Fruit fly (Drosophila melanogaster): ENCODE data around the gene Pdxk.

Gene Pdxk

dm6 chr3L:9367431-9367867, 7.3 kb downstream of the Pdxk start:
- TF ChIP-seq CG1620 (GFP tag; optimal IDR thresholded peaks at IDR 0.05) (no peak), CG11617 (GFP tag; optimal IDR thresholded peaks at IDR 0.05) (peak; percentile 60), CG14711 (tag; optimal IDR thresholded peaks at IDR 0.05) (no peak), CG7101 (tag; optimal IDR thresholded peaks at IDR 0.05) (no peak), CG33017 (tag; optimal IDR thresholded peaks at IDR 0.05) (no peak), Hr96 (GFP tag; optimal IDR thresholded peaks at IDR 0.05) (no peak), tj (GFP tag; optimal IDR thresholded peaks at IDR 0.05) (peak; percentile 100), Mnt (GFP tag; optimal IDR thresholded peaks at IDR 0.05) (no peak), CG12768 (GFP tag; optimal IDR thresholded peaks at IDR 0.05) (peak; percentile 16), ovo (GFP tag; optimal IDR thresholded peaks at IDR 0.05) (no peak), cic (GFP tag; optimal IDR thresholded peaks at IDR 0.05) (peak; percentile 67), cnc (optimal IDR thresholded peaks at IDR 0.05) (no peak), kay (GFP tag; ENCODE audit: borderline replicate concordance) (peak; percentile 85), Clk (GFP tag; optimal IDR thresholded peaks at IDR 0.05) (no peak), Crg-1 (GFP tag; optimal IDR thresholded peaks at IDR 0.05) (no peak), bab1 (GFP tag; optimal IDR thresholded peaks at IDR 0.05) (peak; percentile 13), CG7045 (GFP tag; optimal IDR thresholded peaks at IDR 0.05) (no peak)

dm6 chr3L:9368665-9369064, 8.5 kb downstream of the Pdxk start:
- no peak for TF ChIP-seq CG1620 (GFP tag; optimal IDR thresholded peaks at IDR 0.05)
- no peak for TF ChIP-seq tj (GFP tag; optimal IDR thresholded peaks at IDR 0.05)
- no peak for TF ChIP-seq CG14711 (tag; optimal IDR thresholded peaks at IDR 0.05)

dm6 chr3L:9370907-9371365, 10.8 kb downstream of the Pdxk start, which contains the start of gene Fdx1:
Fdx1 (minus strand) TSS chr3L:9371238.
- TF ChIP-seq CG14711 (tag; optimal IDR thresholded peaks at IDR 0.05) (peak; percentile 49), CG7101 (tag; optimal IDR thresholded peaks at IDR 0.05) (peak; percentile 61), cic (GFP tag; optimal IDR thresholded peaks at IDR 0.05) (no peak), CG1620 (GFP tag; optimal IDR thresholded peaks at IDR 0.05) (no peak), ovo (GFP tag; optimal IDR thresholded peaks at IDR 0.05) (no peak), CG11617 (GFP tag; optimal IDR thresholded peaks at IDR 0.05) (peak; percentile 48), bab1 (GFP tag; optimal IDR thresholded peaks at IDR 0.05) (peak; percentile 56), Mnt (GFP tag; optimal IDR thresholded peaks at IDR 0.05) (peak; percentile 40), kay (GFP tag; ENCODE audit: borderline replicate concordance) (peak; percentile 88), pad (GFP tag; optimal IDR thresholded peaks at IDR 0.05) (peak; percentile 18), cnc (optimal IDR thresholded peaks at IDR 0.05) (no peak), CG12768 (GFP tag; optimal IDR thresholded peaks at IDR 0.05) (no peak), toe (GFP tag; optimal IDR thresholded peaks at IDR 0.05) (no peak), tj (GFP tag; optimal IDR thresholded peaks at IDR 0.05) (peak; percentile 88), CG33017 (tag; optimal IDR thresholded peaks at IDR 0.05) (no peak), Clk (GFP tag; optimal IDR thresholded peaks at IDR 0.05) (peak; percentile 22), Hr96 (GFP tag; optimal IDR thresholded peaks at IDR 0.05) (no peak), CG5204 (GFP tag; optimal IDR thresholded peaks at IDR 0.05) (no peak), Crg-1 (GFP tag; optimal IDR thresholded peaks at IDR 0.05) (peak; percentile 12), CG7045 (GFP tag; optimal IDR thresholded peaks at IDR 0.05) (no peak)

dm6 chr3L:9372278-9372975, 12.3 kb downstream of the Pdxk start, which contains the start of the genes Hsp67Bc, CG4456 and Hsp22:
Hsp67Bc (minus strand) TSS chr3L:9372497.
CG4456 (plus strand) TSS chr3L:9372722.
Hsp22 (plus strand) TSS chr3L:9372931.
- TF ChIP-seq Mnt (GFP tag; optimal IDR thresholded peaks at IDR 0.05) (no peak), CG5204 (GFP tag; optimal IDR thresholded peaks at IDR 0.05) (no peak), CG7101 (tag; optimal IDR thresholded peaks at IDR 0.05) (no peak), CG14711 (tag; optimal IDR thresholded peaks at IDR 0.05) (no peak), cic (GFP tag; optimal IDR thresholded peaks at IDR 0.05) (peak; percentile 39), tj (GFP tag; optimal IDR thresholded peaks at IDR 0.05) (no peak), CG11617 (GFP tag; optimal IDR thresholded peaks at IDR 0.05) (no peak), CG12768 (GFP tag; optimal IDR thresholded peaks at IDR 0.05) (peak; percentile 33), CG1620 (GFP tag; optimal IDR thresholded peaks at IDR 0.05) (no peak), Clk (GFP tag; optimal IDR thresholded peaks at IDR 0.05) (no peak), toe (GFP tag; optimal IDR thresholded peaks at IDR 0.05) (no peak), ovo (GFP tag; optimal IDR thresholded peaks at IDR 0.05) (peak; percentile 19)

- peak; percentile 51 for TF ChIP-seq CG12768 (GFP tag; optimal IDR thresholded peaks at IDR 0.05)
- TF ChIP-seq CG14711 (tag; optimal IDR thresholded peaks at IDR 0.05) = peak; percentile 64
- TF ChIP-seq CG1620 (GFP tag; optimal IDR thresholded peaks at IDR 0.05) = no peak
- peak; percentile 35 for TF ChIP-seq tj (GFP tag; optimal IDR thresholded peaks at IDR 0.05)
- TF ChIP-seq toe (GFP tag; optimal IDR thresholded peaks at IDR 0.05) = no peak
- TF ChIP-seq bab1 (GFP tag; optimal IDR thresholded peaks at IDR 0.05) = peak; percentile 30
- TF ChIP-seq pad (GFP tag; optimal IDR thresholded peaks at IDR 0.05) = peak; percentile 46
- peak; percentile 73 for TF ChIP-seq CG11617 (GFP tag; optimal IDR thresholded peaks at IDR 0.05)
- TF ChIP-seq CG7045 (GFP tag; optimal IDR thresholded peaks at IDR 0.05) = peak; percentile 74
- no peak for TF ChIP-seq kay (GFP tag; ENCODE audit: borderline replicate concordance)
- peak; percentile 17 for TF ChIP-seq Mnt (GFP tag; optimal IDR thresholded peaks at IDR 0.05)
- no peak for TF ChIP-seq CG5204 (GFP tag; optimal IDR thresholded peaks at IDR 0.05)
- TF ChIP-seq cnc (optimal IDR thresholded peaks at IDR 0.05) = no peak
- no peak for TF ChIP-seq ovo (GFP tag; optimal IDR thresholded peaks at IDR 0.05)
- peak; percentile 58 for TF ChIP-seq CG7101 (tag; optimal IDR thresholded peaks at IDR 0.05)
- no peak for TF ChIP-seq Hr96 (GFP tag; optimal IDR thresholded peaks at IDR 0.05)
- peak; percentile 23 for TF ChIP-seq cic (GFP tag; optimal IDR thresholded peaks at IDR 0.05)
- TF ChIP-seq CG33017 (tag; optimal IDR thresholded peaks at IDR 0.05) = peak; percentile 71
- peak; percentile 50 for TF ChIP-seq Clk (GFP tag; optimal IDR thresholded peaks at IDR 0.05)
- peak; percentile 1 for TF ChIP-seq Crg-1 (GFP tag; optimal IDR thresholded peaks at IDR 0.05)
These were observed 13.4 kb downstream of the Pdxk start for dm6 chr3L:9373374-9374004.

Data from whole organism, adult.